Fruit fly (Drosophila melanogaster) whole organism, wandering third instar larva: ENCODE measurements around the gene CG14506.

ENCODE experiments used
- Abd-B ChIP-seq: fragments of >200 bp; optimal IDR thresholded peaks from 2 replicates; lab custom pipeline; 2017; ENCODE audit warnings: missing biosample characterization, missing genetic modification characterization
- CG32264 ChIP-seq: fragments of 200-800 bp; sonication (Bioruptor generic); optimal IDR thresholded peaks from 2 replicates; lab custom pipeline; 2016; ENCODE audit warnings: missing biosample characterization, missing genetic modification characterization
- CG9705 ChIP-seq: fragments of 200-800 bp; sonication (Bioruptor generic); optimal IDR thresholded peaks from 2 replicates; lab custom pipeline; 2018; ENCODE audit warnings: missing biosample characterization, mild to moderate bottlenecking, missing genetic modification characterization
- CrebA ChIP-seq: fragments of 200-800 bp; sonication (Bioruptor generic); optimal IDR thresholded peaks from 2 replicates; lab custom pipeline; 2016; ENCODE audit warnings: missing biosample characterization, mild to moderate bottlenecking, missing genetic modification characterization, borderline replicate concordance
- Dif ChIP-seq: fragments of 200-275, 200-300 bp; sonication (Bioruptor generic); optimal IDR thresholded peaks from 2 replicates; lab custom pipeline; 2018; ENCODE audit warnings: missing biosample characterization, missing genetic modification characterization; ENCODE audit not compliant: partially characterized antibody
- GATAd ChIP-seq: sonication (Bioruptor generic); optimal IDR thresholded peaks from 2 replicates; lab custom pipeline; 2016; ENCODE audit warnings: missing biosample characterization, missing genetic modification characterization
- HLH106 ChIP-seq: fragments of 200-800 bp; optimal IDR thresholded peaks from 3 replicates; lab custom pipeline; 2019; ENCODE audit warnings: missing biosample characterization, mild to moderate bottlenecking, missing genetic modification characterization, moderate library complexity
- Hnf4 ChIP-seq: fragments of 200-800 bp; sonication (Bioruptor generic); optimal IDR thresholded peaks from 2 replicates; lab custom pipeline; 2016; ENCODE audit warnings: missing biosample characterization, mild to moderate bottlenecking, missing genetic modification characterization
- Hr78 ChIP-seq: fragments of >200 bp; optimal IDR thresholded peaks from 2 replicates; lab custom pipeline; 2017; ENCODE audit warnings: missing biosample characterization, missing genetic modification characterization
- Hr83 ChIP-seq: fragments of 200-300 bp; sonication (Bioruptor generic); optimal IDR thresholded peaks from 2 replicates; lab custom pipeline; 2016; ENCODE audit warnings: missing biosample characterization, mild to moderate bottlenecking, missing genetic modification characterization, moderate library complexity; ENCODE audit not compliant: poor library complexity, severe bottlenecking
- Jra ChIP-seq: sonication (Bioruptor generic); optimal IDR thresholded peaks from 2 replicates; lab custom pipeline; 2016; ENCODE audit warnings: missing biosample characterization, missing genetic modification characterization
- Mio ChIP-seq: sonication (Bioruptor generic); optimal IDR thresholded peaks from 2 replicates; lab custom pipeline; 2016; ENCODE audit warnings: missing biosample characterization, missing genetic modification characterization
- Myc ChIP-seq: fragments of >200 bp; optimal IDR thresholded peaks from 2 replicates; lab custom pipeline; 2017
- N ChIP-seq: fragments of >200 bp; optimal IDR thresholded peaks from 2 replicates; lab custom pipeline; 2018; ENCODE audit warnings: missing biosample characterization, missing external identifiers, missing genetic modification characterization
- OdsH ChIP-seq: fragments of 200-800 bp; sonication (Bioruptor generic); optimal IDR thresholded peaks from 2 replicates; lab custom pipeline; 2016; ENCODE audit warnings: missing biosample characterization, mild to moderate bottlenecking, missing genetic modification characterization
- Rel ChIP-seq, 2 experiments: fragments of 200-800 bp; sonication (Bioruptor generic) in 1 of 2; optimal IDR thresholded peaks; 2 replicates in 1 of 2; 3 replicates in 1 of 2; lab custom pipeline; 2016 to 2019; ENCODE audit warnings: mild to moderate bottlenecking in 2 of 2, missing biosample characterization in 2 of 2, missing genetic modification characterization in 2 of 2, moderate library complexity in 1 of 2
- Sp1 ChIP-seq: fragments of 200-800 bp; sonication (Bioruptor generic); optimal IDR thresholded peaks from 3 replicates; lab custom pipeline; 2019; ENCODE audit warnings: missing biosample characterization, mild to moderate bottlenecking, missing genetic modification characterization, moderate library complexity
- Vsx2 ChIP-seq: fragments of 200-300, 225-300 bp; sonication (Bioruptor generic); optimal IDR thresholded peaks from 2 replicates; lab custom pipeline; 2018; ENCODE audit warnings: missing biosample characterization, missing genetic modification characterization; ENCODE audit not compliant: partially characterized antibody
- br ChIP-seq: fragments of 200-800 bp; sonication (Bioruptor generic); optimal IDR thresholded peaks from 2 replicates; lab custom pipeline; 2016; ENCODE audit warnings: missing biosample characterization, missing genetic modification characterization
- brk ChIP-seq: fragments of 200-800 bp; sonication (Bioruptor generic); optimal IDR thresholded peaks from 2 replicates; lab custom pipeline; 2016; ENCODE audit warnings: missing biosample characterization, mild to moderate bottlenecking, missing genetic modification characterization
- dl ChIP-seq, 2 experiments: fragments of 175-275, 200-275 bp in 1 of 2; fragments of 200-275 bp in 1 of 2; sonication (Bioruptor generic); optimal IDR thresholded peaks; lab custom pipeline; 2018; ENCODE audit warnings: mild to moderate bottlenecking in 2 of 2, missing biosample characterization in 2 of 2, missing genetic modification characterization in 2 of 2, moderate library complexity in 2 of 2; ENCODE audit not compliant: partially characterized antibody in 2 of 2, insufficient read depth in 1 of 2
- dmrt93B ChIP-seq: fragments of 200-800 bp; sonication (Bioruptor generic); optimal IDR thresholded peaks from 2 replicates; lab custom pipeline; 2018; ENCODE audit warnings: missing biosample characterization, mild to moderate bottlenecking, missing genetic modification characterization
- dsf ChIP-seq: sonication (Bioruptor generic); optimal IDR thresholded peaks from 2 replicates; lab custom pipeline; 2016; ENCODE audit warnings: missing biosample characterization, missing genetic modification characterization, borderline replicate concordance
- ey ChIP-seq: fragments of 200-800 bp; sonication (Bioruptor generic); optimal IDR thresholded peaks from 2 replicates; lab custom pipeline; 2016; ENCODE audit warnings: missing biosample characterization, missing genetic modification characterization
- foxo ChIP-seq, 2 experiments: fragments of 200-800 bp; sonication (Bioruptor generic); optimal IDR thresholded peaks; 2 replicates in 1 of 2; 3 replicates in 1 of 2; lab custom pipeline; 2016 to 2017; ENCODE audit warnings: missing biosample characterization in 2 of 2, missing genetic modification characterization in 2 of 2
- fru ChIP-seq: fragments of 200-800 bp; sonication (Bioruptor generic); optimal IDR thresholded peaks from 3 replicates; lab custom pipeline; 2016; ENCODE audit warnings: missing biosample characterization, mild to moderate bottlenecking, missing genetic modification characterization
- h ChIP-seq: fragments of 200-800 bp; sonication (Bioruptor generic); optimal IDR thresholded peaks from 3 replicates; lab custom pipeline; 2016; ENCODE audit warnings: missing biosample characterization, mild to moderate bottlenecking, missing genetic modification characterization
- jim ChIP-seq: fragments of 175-275, 200-325 bp; sonication (Bioruptor generic); optimal IDR thresholded peaks from 2 replicates; lab custom pipeline; 2016; ENCODE audit warnings: missing biosample characterization, mild to moderate bottlenecking, missing genetic modification characterization
- lola ChIP-seq: fragments of >200 bp; optimal IDR thresholded peaks from 2 replicates; lab custom pipeline; 2017; ENCODE audit warnings: missing biosample characterization, missing genetic modification characterization
- pan ChIP-seq: fragments of >200 bp; optimal IDR thresholded peaks from 2 replicates; lab custom pipeline; 2017
- psq ChIP-seq: fragments of 200-800 bp; sonication (Bioruptor generic); optimal IDR thresholded peaks from 3 replicates; lab custom pipeline; 2017; ENCODE audit warnings: missing biosample characterization, mild to moderate bottlenecking, missing genetic modification characterization, moderate library complexity
- rgr ChIP-seq: fragments of 200-800 bp; sonication (Bioruptor generic); optimal IDR thresholded peaks from 3 replicates; lab custom pipeline; 2016; ENCODE audit warnings: missing biosample characterization, mild to moderate bottlenecking, missing genetic modification characterization
- sage ChIP-seq: fragments of 200-800 bp; sonication (Bioruptor generic); optimal IDR thresholded peaks from 2 replicates; lab custom pipeline; 2016; ENCODE audit warnings: missing biosample characterization, mild to moderate bottlenecking, missing genetic modification characterization
- sv ChIP-seq: fragments of 200-800 bp; sonication (Bioruptor generic); optimal IDR thresholded peaks from 3 replicates; lab custom pipeline; 2016; ENCODE audit warnings: missing biosample characterization, missing genetic modification characterization
- tai ChIP-seq: sonication (Bioruptor generic); optimal IDR thresholded peaks from 2 replicates; lab custom pipeline; 2016; ENCODE audit warnings: missing biosample characterization, missing genetic modification characterization
- usp ChIP-seq: fragments of >200 bp; optimal IDR thresholded peaks from 2 replicates; lab custom pipeline; 2017; ENCODE audit warnings: missing biosample characterization, missing genetic modification characterization
- woc ChIP-seq: sonication (Bioruptor generic); optimal IDR thresholded peaks from 2 replicates; lab custom pipeline; 2016; ENCODE audit warnings: missing biosample characterization, mild to moderate bottlenecking, missing genetic modification characterization

CG14506 gene

DNA sequence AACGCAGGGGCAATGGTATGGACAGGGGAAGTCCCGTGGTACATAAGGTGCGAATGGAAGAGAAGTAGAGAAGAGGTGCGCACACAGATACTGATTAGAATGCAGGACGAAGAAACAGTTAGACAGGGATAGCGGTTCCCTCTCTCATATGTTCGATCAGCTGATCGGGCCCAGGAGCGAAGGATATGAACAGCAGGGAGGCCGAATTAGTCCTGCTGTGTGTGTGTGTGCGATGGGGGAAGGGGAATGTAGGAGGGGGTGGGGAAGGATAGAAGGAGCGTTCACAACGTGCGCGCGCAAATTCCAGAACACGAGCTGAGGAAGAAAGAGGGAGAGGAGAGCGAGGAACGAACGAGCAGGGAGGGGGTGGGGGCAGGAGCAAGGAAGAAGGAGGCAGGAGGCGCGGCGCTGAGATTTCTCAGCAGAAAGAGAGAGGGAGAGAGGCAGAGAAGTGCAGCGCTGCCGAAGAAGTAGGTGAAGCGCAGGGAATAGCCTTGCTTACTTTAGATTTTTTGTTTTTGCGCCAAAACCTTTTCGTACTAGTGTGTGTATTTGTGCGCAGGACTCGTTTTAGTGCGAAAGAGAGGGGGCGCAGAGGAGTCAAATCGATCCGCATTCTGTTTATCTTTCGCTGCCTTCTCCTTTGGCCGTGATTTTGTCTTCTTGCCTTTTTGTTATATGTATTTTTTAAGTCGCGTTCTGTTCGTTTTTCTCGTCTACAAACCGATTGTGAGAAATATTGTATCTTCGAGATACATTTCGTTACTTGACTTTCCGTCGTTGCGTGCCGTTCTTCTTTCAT, 38.9 kb downstream of the CG14506 start:
- peak; percentile 26 for TF ChIP-seq fru
- no peak for TF ChIP-seq CG9705 (GFP tag; lab: Kevin White, UChicago)
- no peak for TF ChIP-seq Rel (GFP tag; optimal IDR thresholded peaks at IDR 0.05; lab: Kevin White, UChicago)
- peak; percentile 48 for TF ChIP-seq Rel (tag; optimal IDR thresholded peaks at IDR 0.05; lab: Kevin White, UChicago)
- no peak for TF ChIP-seq pan (lab: Kevin White, UChicago)
- peak; percentile 97 for TF ChIP-seq psq
- no peak for TF ChIP-seq h (GFP tag; lab: Kevin White, UChicago)
- TF ChIP-seq woc (GFP tag; lab: Kevin White, UChicago): no peak
- no peak for TF ChIP-seq N (GFP tag; lab: Kevin White, UChicago)
- no peak for TF ChIP-seq rgr (GFP tag; lab: Kevin White, UChicago)
- TF ChIP-seq Dif (GFP tag; lab: Kevin White, UChicago): no peak
- no peak for TF ChIP-seq CrebA
- peak; percentile 5 for TF ChIP-seq brk (GFP tag; lab: Kevin White, UChicago)
- no peak for TF ChIP-seq foxo (GFP tag; optimal IDR thresholded peaks at IDR 0.05; lab: Kevin White, UChicago)
- TF ChIP-seq Abd-B: no peak
- no peak for TF ChIP-seq dsf
- no peak for TF ChIP-seq jim (GFP tag; lab: Kevin White, UChicago)
- TF ChIP-seq Vsx2 (GFP tag; lab: Kevin White, UChicago): no peak
- TF ChIP-seq br (GFP tag; lab: Kevin White, UChicago): no peak
- peak in 1 of 2 experiments; percentile 24 for TF ChIP-seq dl (GFP tag; optimal IDR thresholded peaks at IDR 0.05; lab: Kevin White, UChicago; ENCODE audit: insufficient read depth in 1 of 2, partially characterized antibody in 2 of 2)
- TF ChIP-seq lola: no peak
- TF ChIP-seq Sp1 (GFP tag; lab: Kevin White, UChicago): no peak
- TF ChIP-seq usp: no peak

- no peak for TF ChIP-seq Mio (GFP tag; lab: Kevin White, UChicago)
- TF ChIP-seq brk (GFP tag; lab: Kevin White, UChicago): peak; percentile 71
- TF ChIP-seq dmrt93B (GFP tag; lab: Kevin White, UChicago): peak; percentile 31
- TF ChIP-seq woc (GFP tag; lab: Kevin White, UChicago): peak; percentile 31
- no peak for TF ChIP-seq usp
- no peak for TF ChIP-seq CG32264
- TF ChIP-seq Sp1 (GFP tag; lab: Kevin White, UChicago): peak; percentile 60
- no peak for TF ChIP-seq Abd-B
- TF ChIP-seq dsf: no peak
- peak; percentile 76 for TF ChIP-seq fru
- peak; percentile 75 for TF ChIP-seq br (GFP tag; lab: Kevin White, UChicago)
- TF ChIP-seq Hnf4 (GFP tag; lab: Kevin White, UChicago): peak; percentile 68
- no peak for TF ChIP-seq jim (GFP tag; lab: Kevin White, UChicago)
- peak; percentile 81 for TF ChIP-seq OdsH
- peak; percentile 75 for TF ChIP-seq HLH106 (tag; lab: Kevin White, UChicago)
- TF ChIP-seq psq: peak; percentile 78
- TF ChIP-seq foxo (GFP tag; optimal IDR thresholded peaks at IDR 0.05; lab: Kevin White, UChicago): peak in 1 of 2 experiments; percentile 63
- peak; percentile 71 for TF ChIP-seq sage (GFP tag; lab: Kevin White, UChicago)
- TF ChIP-seq N (GFP tag; lab: Kevin White, UChicago): no peak
- TF ChIP-seq ey: peak; percentile 74
- peak; percentile 70 for TF ChIP-seq tai
- TF ChIP-seq rgr (GFP tag; lab: Kevin White, UChicago): peak; percentile 81
- TF ChIP-seq Vsx2 (GFP tag; lab: Kevin White, UChicago): no peak
- peak; percentile 86 for TF ChIP-seq h (GFP tag; lab: Kevin White, UChicago)
Observed at dm6 chr3R:29256811-29257439, 40.1 kb downstream of the CG14506 start.

DNA sequence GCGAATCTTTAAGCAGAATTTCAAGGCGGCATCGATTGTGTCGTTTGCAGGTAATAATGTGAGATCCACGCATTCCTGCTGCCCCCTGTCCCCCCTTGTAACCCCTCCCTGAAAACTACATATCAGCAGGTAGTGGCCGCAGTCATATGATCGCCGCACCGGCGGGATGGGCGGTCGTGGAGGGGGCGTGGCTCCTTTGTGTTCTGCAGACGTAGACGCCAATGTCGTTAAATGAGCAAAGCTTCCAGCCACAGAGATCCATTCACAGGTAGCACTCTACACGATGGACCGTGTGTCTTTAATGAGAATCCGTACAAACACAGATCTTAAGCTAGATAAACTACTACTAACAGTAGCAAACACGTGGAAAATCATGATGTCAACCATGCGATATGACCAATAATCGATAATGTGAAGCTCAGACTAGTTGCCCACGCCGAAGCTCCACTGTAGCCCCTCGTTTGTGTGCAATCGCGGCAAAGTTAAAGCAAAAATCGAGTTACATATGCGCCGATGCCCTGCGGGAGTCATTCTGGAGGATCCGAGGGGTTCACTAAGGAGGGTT, 40.9 kb downstream of the CG14506 start, which contains the start of gene CG45544:
CG45544 (plus strand) TSS at position 523 of the 565 bp plus-strand sequence.
- TF ChIP-seq h (GFP tag; lab: Kevin White, UChicago): peak; percentile 97
- TF ChIP-seq Hr83 (GFP tag; lab: Kevin White, UChicago): peak; percentile 76
- peak; percentile 94 for TF ChIP-seq rgr (GFP tag; lab: Kevin White, UChicago)
- TF ChIP-seq HLH106 (tag; lab: Kevin White, UChicago): peak; percentile 92
- TF ChIP-seq Dif (GFP tag; lab: Kevin White, UChicago): peak; percentile 53
- no peak for TF ChIP-seq sv (GFP tag; lab: Kevin White, UChicago)
- no peak for TF ChIP-seq Hr78 (GFP tag; lab: Kevin White, UChicago)
- peak; percentile 89 for TF ChIP-seq sage (GFP tag; lab: Kevin White, UChicago)
- peak; percentile 96 for TF ChIP-seq Jra (GFP tag; lab: Kevin White, UChicago)
- TF ChIP-seq GATAd (GFP tag; lab: Kevin White, UChicago): no peak
- TF ChIP-seq CrebA: peak; percentile 91
- TF ChIP-seq psq: peak; percentile 83
- TF ChIP-seq ey: peak; percentile 97
- no peak for TF ChIP-seq Vsx2 (GFP tag; lab: Kevin White, UChicago)
- peak; percentile 97 for TF ChIP-seq fru
- TF ChIP-seq Sp1 (GFP tag; lab: Kevin White, UChicago): peak; percentile 91
- TF ChIP-seq CG9705 (GFP tag; lab: Kevin White, UChicago): peak; percentile 84
- TF ChIP-seq pan (lab: Kevin White, UChicago): no peak
- TF ChIP-seq N (GFP tag; lab: Kevin White, UChicago): no peak
- TF ChIP-seq br (GFP tag; lab: Kevin White, UChicago): peak; percentile 97
- TF ChIP-seq CG32264: peak; percentile 96
- TF ChIP-seq jim (GFP tag; lab: Kevin White, UChicago): peak; percentile 38
- TF ChIP-seq Abd-B: no peak
- peak; percentile 96 for TF ChIP-seq OdsH
- TF ChIP-seq Rel (GFP tag; optimal IDR thresholded peaks at IDR 0.05; lab: Kevin White, UChicago): peak; percentile 90
- peak; percentile 29 for TF ChIP-seq Rel (tag; optimal IDR thresholded peaks at IDR 0.05; lab: Kevin White, UChicago)
- TF ChIP-seq Hnf4 (GFP tag; lab: Kevin White, UChicago): peak; percentile 96
- TF ChIP-seq dsf: peak; percentile 55
- no peak for TF ChIP-seq Myc (lab: Kevin White, UChicago)
